Fruit fly (Drosophila melanogaster) whole organism, embryonic: ENCODE data around the gene CG9240.

ENCODE experiments used
- CG14050 ChIP-seq: fragments of 200-800 bp; sonication (Bioruptor generic); IDR thresholded peaks from 3 replicates; pipeline ENCODE4 v1.3.6; 2022; ENCODE audit warnings: missing biosample characterization, missing genetic modification characterization
- CG18619 ChIP-seq: fragments of 200-800 bp; sonication (Bioruptor generic); optimal IDR thresholded peaks from 3 replicates; lab custom pipeline; 2017; ENCODE audit warnings: missing biosample characterization, mild to moderate bottlenecking, missing genetic modification characterization
- CG4282 ChIP-seq: fragments of 200-800 bp; sonication (Bioruptor generic); optimal IDR thresholded peaks from 2 replicates; lab custom pipeline; 2016; ENCODE audit warnings: missing biosample characterization, missing genetic modification characterization

- TF ChIP-seq CG18619: no peak
- no peak for TF ChIP-seq CG14050
- TF ChIP-seq CG4282 (GFP tag; lab: Kevin White, UChicago): no peak
These were observed 12.3 kb downstream of the CG9240 start, which contains the start of gene CG15599 for dm6 chrX:15688757-15689156.
